Fruit fly (Drosophila melanogaster) whole organism, adult: Measurements from ENCODE around the gene Coq6.

Experiments
- CG11617 ChIP-seq: fragments of 200-800 bp; sonication (Bioruptor generic); optimal IDR thresholded peaks from 2 replicates; lab custom pipeline; 2017; ENCODE audit warnings: mild to moderate bottlenecking, missing biosample characterization, missing genetic modification reagents, missing genetic modification characterization
- CG12768 ChIP-seq: fragments of 200-800 bp; sonication (Bioruptor generic); optimal IDR thresholded peaks from 2 replicates; lab custom pipeline; 2017; ENCODE audit warnings: missing biosample characterization, missing genetic modification characterization, mild to moderate bottlenecking, moderate library complexity, missing genetic modification reagents
- CG14711 ChIP-seq: fragments of 200-800 bp; sonication (Bioruptor generic); optimal IDR thresholded peaks from 2 replicates; lab custom pipeline; 2018; ENCODE audit warnings: missing biosample characterization, mild to moderate bottlenecking, missing genetic modification characterization, moderate library complexity
- CG1620 ChIP-seq: fragments of 200-800 bp; sonication (Bioruptor generic); optimal IDR thresholded peaks from 2 replicates; lab custom pipeline; 2016; ENCODE audit warnings: missing biosample characterization, missing genetic modification characterization
- CG33017 ChIP-seq: fragments of 200-800 bp; sonication (Bioruptor generic); optimal IDR thresholded peaks from 2 replicates; lab custom pipeline; 2018; ENCODE audit warnings: missing biosample characterization, mild to moderate bottlenecking, missing genetic modification characterization, moderate library complexity
- CG5204 ChIP-seq: fragments of 200-800 bp; sonication (Bioruptor generic); optimal IDR thresholded peaks from 2 replicates; lab custom pipeline; 2016; ENCODE audit warnings: missing biosample characterization, missing genetic modification characterization
- CG7045 ChIP-seq: fragments of 200-800 bp; sonication (Bioruptor generic); optimal IDR thresholded peaks from 2 replicates; lab custom pipeline; 2017; ENCODE audit warnings: missing biosample characterization, mild to moderate bottlenecking, missing genetic modification characterization
- CG7101 ChIP-seq: fragments of 200-800 bp; sonication (Bioruptor generic); optimal IDR thresholded peaks from 2 replicates; lab custom pipeline; 2018; ENCODE audit warnings: missing biosample characterization, mild to moderate bottlenecking, missing genetic modification characterization, moderate library complexity
- Clk ChIP-seq: fragments of 200-800 bp; sonication (Bioruptor generic); optimal IDR thresholded peaks from 2 replicates; lab custom pipeline; 2017; ENCODE audit warnings: missing biosample characterization, missing genetic modification characterization
- Crg-1 ChIP-seq: fragments of 200-800 bp; sonication (Bioruptor generic); optimal IDR thresholded peaks from 2 replicates; lab custom pipeline; 2016; ENCODE audit warnings: missing biosample characterization, missing genetic modification characterization
- Hr96 ChIP-seq: fragments of 200-800 bp; sonication (Bioruptor generic); optimal IDR thresholded peaks from 2 replicates; lab custom pipeline; 2016; ENCODE audit warnings: missing biosample characterization, missing genetic modification characterization
- Mnt ChIP-seq: fragments of 200-800 bp; sonication (Bioruptor generic); optimal IDR thresholded peaks from 2 replicates; lab custom pipeline; 2016; ENCODE audit warnings: missing biosample characterization, mild to moderate bottlenecking, missing genetic modification characterization
- bab1 ChIP-seq: fragments of 200-800 bp; sonication (Bioruptor generic); optimal IDR thresholded peaks from 3 replicates; lab custom pipeline; 2019; ENCODE audit warnings: missing biosample characterization, mild to moderate bottlenecking, missing genetic modification characterization, moderate library complexity
- cic ChIP-seq: fragments of 200-800 bp; sonication (Bioruptor generic); optimal IDR thresholded peaks from 2 replicates; lab custom pipeline; 2017; ENCODE audit warnings: missing biosample characterization, mild to moderate bottlenecking, missing genetic modification characterization, moderate library complexity
- cnc ChIP-seq, 2 experiments: fragments of >200 bp; optimal IDR thresholded peaks; 2 replicates each; lab custom pipeline; 2017
- kay ChIP-seq: fragments of 200-800 bp; sonication (Bioruptor generic); peaks from one replicate; lab custom pipeline; 2016; ENCODE audit warnings: missing biosample characterization, missing genetic modification characterization, borderline replicate concordance
- ovo ChIP-seq: fragments of 200-800 bp; sonication (Bioruptor generic); optimal IDR thresholded peaks from 2 replicates; lab custom pipeline; 2016; ENCODE audit warnings: missing biosample characterization, missing genetic modification characterization
- pad ChIP-seq: fragments of 200-800 bp; sonication (Bioruptor generic); optimal IDR thresholded peaks from 3 replicates; lab custom pipeline; 2017; ENCODE audit warnings: missing biosample characterization, missing genetic modification characterization, mild to moderate bottlenecking, moderate library complexity, missing genetic modification reagents
- tj ChIP-seq: fragments of 200-800 bp; sonication (Bioruptor generic); optimal IDR thresholded peaks from 3 replicates; lab custom pipeline; 2017; ENCODE audit warnings: missing biosample characterization, mild to moderate bottlenecking, missing genetic modification characterization, moderate library complexity
- toe ChIP-seq: fragments of 200-800 bp; sonication (Bioruptor generic); optimal IDR thresholded peaks from 2 replicates; lab custom pipeline; 2016; ENCODE audit warnings: missing biosample characterization, missing genetic modification characterization

Gene Coq6

DNA sequence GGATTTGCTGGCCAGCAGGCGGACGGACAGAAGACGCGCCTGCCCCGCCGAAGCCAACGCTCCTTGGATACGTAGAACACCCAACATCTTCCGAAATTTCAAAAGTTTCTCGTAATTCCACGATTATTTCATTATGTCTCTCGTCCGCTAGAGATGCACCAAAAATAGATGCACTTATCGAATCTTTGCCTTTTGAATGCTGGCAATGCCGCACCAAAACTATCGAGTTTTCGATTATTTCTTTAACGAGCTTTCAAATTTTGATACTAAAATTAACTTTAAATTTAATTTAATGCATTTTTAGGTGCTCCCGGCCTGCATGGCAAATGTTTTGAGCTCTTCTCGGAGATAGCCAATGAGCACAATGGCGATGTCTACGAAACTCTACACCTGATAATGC lies at the start of gene Coq6:
TSS of gene Coq6 (minus strand) at position 163 of the 400 bp plus-strand sequence.
- TF ChIP-seq Mnt (GFP tag; lab: Kevin White, UChicago), result no peak
- no peak for TF ChIP-seq CG14711 (tag; lab: Kevin White, UChicago)
- TF ChIP-seq toe (GFP tag; lab: Kevin White, UChicago), result no peak
- TF ChIP-seq CG1620 (GFP tag; lab: Kevin White, UChicago), result no peak
- no peak for TF ChIP-seq tj (GFP tag; lab: Kevin White, UChicago)
- no peak for TF ChIP-seq Hr96 (GFP tag; lab: Kevin White, UChicago)
- no peak for TF ChIP-seq CG5204 (GFP tag; lab: Kevin White, UChicago)
- TF ChIP-seq CG12768, result no peak
- TF ChIP-seq ovo (GFP tag; lab: Kevin White, UChicago), result no peak
- TF ChIP-seq CG11617 (GFP tag; lab: Kevin White, UChicago), result no peak
- no peak for TF ChIP-seq bab1 (GFP tag; lab: Kevin White, UChicago)

- TF ChIP-seq Hr96 (GFP tag; lab: Kevin White, UChicago) (no peak), ovo (GFP tag; lab: Kevin White, UChicago) (no peak), Clk (no peak), CG11617 (GFP tag; lab: Kevin White, UChicago) (no peak), cic (GFP tag; lab: Kevin White, UChicago) (no peak), CG12768 (no peak), pad (GFP tag; lab: Kevin White, UChicago) (no peak), CG33017 (tag; lab: Kevin White, UChicago) (no peak), CG7101 (no peak), tj (GFP tag; lab: Kevin White, UChicago) (no peak), Mnt (GFP tag; lab: Kevin White, UChicago) (no peak), CG7045 (no peak), bab1 (GFP tag; lab: Kevin White, UChicago) (no peak)
Observed at dm6 chr2L:5581016-5581415, 49.0 kb upstream of the Coq6 start, which contains the start of gene CG14011. CG14011 (minus strand) TSS chr2L:5581116.

DNA sequence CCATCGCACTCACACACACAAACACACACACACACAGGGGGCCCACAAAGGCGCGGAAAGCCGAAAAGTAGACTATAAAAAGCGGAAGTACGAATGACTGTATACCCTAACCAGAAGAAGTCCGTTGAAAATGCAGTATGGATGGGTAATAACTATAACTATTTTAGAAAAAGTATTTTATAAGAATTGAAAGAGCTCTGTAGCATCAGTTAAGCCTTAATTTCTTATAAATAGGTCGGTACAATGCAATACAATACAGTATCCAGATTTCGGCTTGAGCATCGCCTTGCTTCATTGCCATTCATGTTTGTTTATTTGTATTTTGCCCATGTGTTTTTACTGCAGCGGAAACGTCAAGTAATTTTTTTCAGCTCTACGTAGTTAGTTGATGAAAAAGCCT lies 37.5 kb upstream of the Coq6 start:
- TF ChIP-seq CG14711 (tag; lab: Kevin White, UChicago) (no peak), ovo (GFP tag; lab: Kevin White, UChicago) (no peak), CG7045 (no peak), cnc (optimal IDR thresholded peaks at IDR 0.05; lab: Kevin White, UChicago) (no peak), Mnt (GFP tag; lab: Kevin White, UChicago) (no peak), CG11617 (GFP tag; lab: Kevin White, UChicago) (no peak), CG1620 (GFP tag; lab: Kevin White, UChicago) (no peak), toe (GFP tag; lab: Kevin White, UChicago) (no peak), CG12768 (no peak), CG5204 (GFP tag; lab: Kevin White, UChicago) (no peak), kay (no peak), Clk (no peak), Hr96 (GFP tag; lab: Kevin White, UChicago) (no peak)

DNA sequence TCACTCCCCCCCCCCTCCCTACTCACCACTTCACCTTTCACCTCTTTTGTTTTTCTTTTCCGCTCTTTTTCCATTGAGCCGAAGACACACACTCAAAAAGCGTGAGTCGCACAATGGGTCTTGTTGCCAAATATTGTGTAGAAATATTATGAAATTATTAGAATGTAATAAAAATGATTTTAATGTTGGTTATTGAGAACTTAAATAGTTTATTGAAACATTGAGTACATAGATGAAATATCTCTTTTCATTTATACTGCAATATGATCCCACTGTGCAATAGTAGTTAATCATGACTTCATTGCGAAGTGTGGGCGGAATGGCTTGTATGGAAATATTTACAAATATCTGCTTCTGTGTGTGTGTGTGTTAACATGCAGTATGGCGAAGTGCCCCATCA lies 35.1 kb upstream of the Coq6 start:
- peak; percentile 11 for TF ChIP-seq CG14711 (tag; lab: Kevin White, UChicago)
- no peak for TF ChIP-seq tj (GFP tag; lab: Kevin White, UChicago)
- no peak for TF ChIP-seq CG1620 (GFP tag; lab: Kevin White, UChicago)
- TF ChIP-seq Mnt (GFP tag; lab: Kevin White, UChicago), result no peak
- TF ChIP-seq Clk, result no peak

- no peak for TF ChIP-seq ovo (GFP tag; lab: Kevin White, UChicago)
- no peak for TF ChIP-seq CG7101
- TF ChIP-seq CG33017 (tag; lab: Kevin White, UChicago), result no peak
- TF ChIP-seq cnc (optimal IDR thresholded peaks at IDR 0.05; lab: Kevin White, UChicago), result no peak
- TF ChIP-seq kay, result no peak
- no peak for TF ChIP-seq Hr96 (GFP tag; lab: Kevin White, UChicago)
- no peak for TF ChIP-seq Clk
- TF ChIP-seq toe (GFP tag; lab: Kevin White, UChicago), result no peak
- no peak for TF ChIP-seq pad (GFP tag; lab: Kevin White, UChicago)
- no peak for TF ChIP-seq CG11617 (GFP tag; lab: Kevin White, UChicago)
- TF ChIP-seq bab1 (GFP tag; lab: Kevin White, UChicago), result no peak
- no peak for TF ChIP-seq CG7045
- no peak for TF ChIP-seq Crg-1 (GFP tag; lab: Kevin White, UChicago)
Observed at dm6 chr2L:5558809-5559392, 26.9 kb upstream of the Coq6 start, which contains the start of gene GluRIIB. GluRIIB (plus strand) TSS chr2L:5559342.

dm6 chr2L:5554818-5555217 lies 22.8 kb upstream of the Coq6 start, which contains the start of gene GluRIIA:
GluRIIA (plus strand) TSS chr2L:5555072.
- TF ChIP-seq cic (GFP tag; lab: Kevin White, UChicago) (no peak), CG7045 (no peak), toe (GFP tag; lab: Kevin White, UChicago) (no peak), CG33017 (tag; lab: Kevin White, UChicago) (no peak), kay (no peak), Hr96 (GFP tag; lab: Kevin White, UChicago) (no peak), bab1 (GFP tag; lab: Kevin White, UChicago) (no peak), Clk (no peak), CG5204 (GFP tag; lab: Kevin White, UChicago) (no peak), cnc (optimal IDR thresholded peaks at IDR 0.05; lab: Kevin White, UChicago) (no peak), CG12768 (no peak), ovo (GFP tag; lab: Kevin White, UChicago) (no peak), CG11617 (GFP tag; lab: Kevin White, UChicago) (no peak), CG7101 (no peak), Crg-1 (GFP tag; lab: Kevin White, UChicago) (no peak)
